Worm (Caenorhabditis elegans) whole organism, mixed stage, embryonic: ENCODE measurements around the gene F14D2.5.

Experiments
- M03D4.4 ChIP-seq: sonication (generic microtip); optimal IDR thresholded peaks from 2 replicates; lab custom pipeline; 2017; ENCODE audit warnings: mild to moderate bottlenecking, missing genetic modification characterization, missing compliant biosample characterization
- bed-3 ChIP-seq: fragments of 200-800 bp; sonication (Bioruptor generic); optimal IDR thresholded peaks from 3 replicates; lab custom pipeline; 2018; ENCODE audit warnings: mild to moderate bottlenecking, missing genetic modification characterization, moderate library complexity, missing compliant biosample characterization
- blmp-1 ChIP-seq: fragments of 150-350 bp; optimal IDR thresholded peaks from 2 replicates; lab custom pipeline; 2014; ENCODE audit warnings: missing biosample characterization, missing genetic modification characterization
- ceh-39 ChIP-seq: fragments of 150-350 bp; optimal IDR thresholded peaks from 2 replicates; lab custom pipeline; 2014; ENCODE audit warnings: missing biosample characterization, missing genetic modification characterization
- ceh-43 ChIP-seq: fragments of 200-800 bp; sonication (Bioruptor generic); optimal IDR thresholded peaks from 2 replicates; lab custom pipeline; 2018; ENCODE audit warnings: mild to moderate bottlenecking, missing genetic modification characterization, moderate library complexity, missing compliant biosample characterization
- ceh-83 ChIP-seq: fragments of 200-800 bp; sonication (Bioruptor generic); optimal IDR thresholded peaks from 2 replicates; lab custom pipeline; 2018; ENCODE audit warnings: mild to moderate bottlenecking, missing genetic modification characterization, missing compliant biosample characterization
- cnd-1 ChIP-seq: fragments of 200-800 bp; sonication (Bioruptor generic); optimal IDR thresholded peaks from 2 replicates; lab custom pipeline; 2018; ENCODE audit warnings: mild to moderate bottlenecking, missing genetic modification characterization, missing compliant biosample characterization
- drap-1 ChIP-seq: fragments of 200-800 bp; sonication (Bioruptor generic); optimal IDR thresholded peaks from 3 replicates; lab custom pipeline; 2018; ENCODE audit warnings: mild to moderate bottlenecking, missing genetic modification characterization, missing compliant biosample characterization
- elt-1 ChIP-seq: sonication (generic microtip); optimal IDR thresholded peaks from 2 replicates; lab custom pipeline; 2017; ENCODE audit warnings: missing genetic modification characterization, mild to moderate bottlenecking, missing compliant biosample characterization, antibody characterized with exemption, moderate library complexity, borderline replicate concordance; ENCODE audit not compliant: insufficient read depth
- elt-3 ChIP-seq: fragments of 150-350 bp; optimal IDR thresholded peaks from 2 replicates; lab custom pipeline; 2014; ENCODE audit warnings: missing biosample characterization, missing genetic modification characterization
- flh-1 ChIP-seq: fragments of 200-800 bp; sonication (Bioruptor generic); optimal IDR thresholded peaks from 2 replicates; lab custom pipeline; 2018; ENCODE audit warnings: mild to moderate bottlenecking, missing genetic modification characterization, moderate library complexity, missing compliant biosample characterization
- ham-2 ChIP-seq: fragments of 200-800 bp; sonication (Bioruptor generic); optimal IDR thresholded peaks from 2 replicates; lab custom pipeline; 2018; ENCODE audit warnings: mild to moderate bottlenecking, missing genetic modification characterization, missing compliant biosample characterization
- hlh-1 ChIP-seq: fragments of 150-350 bp; optimal IDR thresholded peaks from 2 replicates; lab custom pipeline; 2014; ENCODE audit warnings: missing biosample characterization, missing genetic modification reagents, missing genetic modification characterization
- lin-13 ChIP-seq: fragments of 150-350 bp; optimal IDR thresholded peaks from 2 replicates; lab custom pipeline; 2014; ENCODE audit warnings: missing biosample characterization, missing genetic modification characterization
- lin-32 ChIP-seq: fragments of 200-800 bp; sonication (Bioruptor generic); optimal IDR thresholded peaks from 2 replicates; lab custom pipeline; 2018; ENCODE audit warnings: mild to moderate bottlenecking, missing genetic modification characterization, missing compliant biosample characterization
- lsy-2 ChIP-seq: fragments of 150-350 bp; optimal IDR thresholded peaks from 2 replicates; lab custom pipeline; 2014; ENCODE audit warnings: missing biosample characterization, missing genetic modification characterization
- mab-5 ChIP-seq: fragments of 150-350 bp; optimal IDR thresholded peaks from 2 replicates; lab custom pipeline; 2014; ENCODE audit warnings: missing biosample characterization, missing genetic modification characterization
- mep-1 ChIP-seq: fragments of 150-350 bp; optimal IDR thresholded peaks from 2 replicates; lab custom pipeline; 2017; ENCODE audit warnings: missing biosample characterization, missing genetic modification reagents, missing genetic modification characterization, inconsistent platforms
- mls-2 ChIP-seq: sonication (generic microtip); optimal IDR thresholded peaks from 2 replicates; lab custom pipeline; 2016; ENCODE audit warnings: mild to moderate bottlenecking, missing genetic modification characterization, moderate library complexity, missing compliant biosample characterization
- nhr-12 ChIP-seq: fragments of 150-350 bp; optimal IDR thresholded peaks from 2 replicates; lab custom pipeline; 2014; ENCODE audit warnings: missing biosample characterization, missing genetic modification characterization
- nhr-2 ChIP-seq: fragments of 150-350 bp; optimal IDR thresholded peaks from 2 replicates; lab custom pipeline; 2014; ENCODE audit warnings: missing biosample characterization, missing genetic modification characterization
- nhr-237 ChIP-seq: fragments of 150-350 bp; optimal IDR thresholded peaks from 2 replicates; lab custom pipeline; 2014; ENCODE audit warnings: missing biosample characterization, missing genetic modification characterization
- nhr-28 ChIP-seq: fragments of 150-350 bp; optimal IDR thresholded peaks from 2 replicates; lab custom pipeline; 2014; ENCODE audit warnings: missing biosample characterization, missing genetic modification characterization
- nhr-76 ChIP-seq: sonication (generic microtip); optimal IDR thresholded peaks from 2 replicates; lab custom pipeline; 2017; ENCODE audit warnings: missing biosample characterization, missing genetic modification characterization
- pha-4 ChIP-seq: fragments of 150-350 bp; optimal IDR thresholded peaks from 2 replicates; lab custom pipeline; 2018; ENCODE audit warnings: missing biosample characterization, missing genetic modification reagents, missing genetic modification characterization
- sem-2 ChIP-seq: fragments of 200-800 bp; sonication (Bioruptor generic); optimal IDR thresholded peaks from 2 replicates; lab custom pipeline; 2018; ENCODE audit warnings: mild to moderate bottlenecking, missing genetic modification characterization, missing compliant biosample characterization
- tbx-8 ChIP-seq: fragments of 200-800 bp; sonication (Bioruptor generic); optimal IDR thresholded peaks from 2 replicates; lab custom pipeline; 2018; ENCODE audit warnings: mild to moderate bottlenecking, missing genetic modification characterization, moderate library complexity, missing compliant biosample characterization
- unc-120 ChIP-seq: sonication (generic microtip); optimal IDR thresholded peaks from 2 replicates; lab custom pipeline; 2017; ENCODE audit warnings: missing genetic modification characterization, missing compliant biosample characterization; ENCODE audit not compliant: poor library complexity, severe bottlenecking
- unc-39 ChIP-seq: fragments of 150-350 bp; optimal IDR thresholded peaks from 2 replicates; lab custom pipeline; 2014; ENCODE audit warnings: missing biosample characterization, missing genetic modification characterization
- unc-62 ChIP-seq: fragments of 150-350 bp; optimal IDR thresholded peaks from 2 replicates; lab custom pipeline; 2014; ENCODE audit warnings: missing biosample characterization, missing genetic modification reagents, missing genetic modification characterization
- zip-8 ChIP-seq: fragments of 150-350 bp; optimal IDR thresholded peaks from 2 replicates; lab custom pipeline; 2014; ENCODE audit warnings: missing biosample characterization, missing genetic modification characterization
- ztf-11 ChIP-seq: fragments of 150-350 bp; optimal IDR thresholded peaks from 2 replicates; lab custom pipeline; 2014; ENCODE audit warnings: missing biosample characterization, missing genetic modification characterization

F14D2.5 gene

ce11 chrII:3343714-3344113 lies 3.4 kb downstream of the F14D2.5 start, which contains the start of gene F14D2.15:
F14D2.15 (minus strand) TSS chrII:3343814.
- no peak for TF ChIP-seq nhr-2 (tag; lab: Kevin White, UChicago)
- TF ChIP-seq nhr-12, result no peak
- TF ChIP-seq M03D4.4 (tag; lab: Kevin White, UChicago), result no peak
- TF ChIP-seq lin-32 (GFP tag; lab: Kevin White, UChicago), result no peak
- TF ChIP-seq unc-39 (tag; lab: Kevin White, UChicago), result no peak
- TF ChIP-seq drap-1, result no peak
- TF ChIP-seq unc-120 (tag; lab: Kevin White, UChicago), result no peak
- TF ChIP-seq mab-5, result no peak
- TF ChIP-seq zip-8 (tag; lab: Kevin White, UChicago), result no peak
- TF ChIP-seq ceh-43 (GFP tag; lab: Kevin White, UChicago), result no peak
- TF ChIP-seq ceh-39 (tag; lab: Kevin White, UChicago), result no peak
- TF ChIP-seq bed-3 (GFP tag; lab: Kevin White, UChicago), result no peak
- no peak for TF ChIP-seq hlh-1 (tag; lab: Kevin White, UChicago)
- no peak for TF ChIP-seq ceh-83 (GFP tag; lab: Kevin White, UChicago)
- no peak for TF ChIP-seq blmp-1 (tag; lab: Kevin White, UChicago)

ce11 chrII:3344917-3345316 lies 4.6 kb downstream of the F14D2.5 start, which contains the start of gene bath-28:
bath-28 (minus strand) TSS chrII:3344967.
- TF ChIP-seq ceh-43 (GFP tag; lab: Kevin White, UChicago) (no peak), mep-1 (tag; lab: Kevin White, UChicago) (no peak), hlh-1 (tag; lab: Kevin White, UChicago) (no peak), tbx-8 (GFP tag; lab: Kevin White, UChicago) (no peak), lin-32 (GFP tag; lab: Kevin White, UChicago) (no peak), lsy-2 (tag; lab: Kevin White, UChicago) (no peak), elt-3 (no peak), ztf-11 (tag; lab: Kevin White, UChicago) (no peak), blmp-1 (tag; lab: Kevin White, UChicago) (no peak), flh-1 (GFP tag; lab: Kevin White, UChicago) (no peak), unc-62 (GFP tag; lab: Kevin White, UChicago) (no peak), unc-120 (tag; lab: Kevin White, UChicago) (no peak), nhr-237 (tag; lab: Kevin White, UChicago) (no peak), nhr-76 (tag; lab: Kevin White, UChicago) (no peak), nhr-28 (tag; lab: Kevin White, UChicago) (no peak), lin-13 (tag; lab: Kevin White, UChicago) (no peak), nhr-12 (no peak)

DNA sequence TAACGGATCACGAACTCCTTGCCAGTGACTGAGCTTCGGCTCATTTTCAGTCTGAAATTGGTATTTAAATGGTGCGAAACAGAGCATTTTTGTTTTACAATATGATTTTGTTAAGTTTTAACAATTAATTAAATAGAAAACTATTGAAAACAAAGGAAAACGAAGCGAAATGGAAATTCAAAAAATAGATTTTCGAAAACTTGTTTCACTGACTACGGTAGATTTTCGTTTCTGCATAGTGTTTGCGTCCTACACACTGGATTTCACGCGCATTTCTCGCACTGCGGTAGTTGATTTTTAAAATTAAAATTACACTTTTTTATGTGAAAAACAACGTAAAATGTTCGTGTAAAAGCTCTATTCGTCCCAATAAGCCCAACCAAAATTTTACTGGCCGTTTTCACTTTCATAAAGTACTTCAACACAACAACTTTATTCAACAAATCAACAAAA lies 6.0 kb downstream of the F14D2.5 start, which contains the start of gene bath-30:
TSS of gene bath-30 (minus strand) at position 51 of the 453 bp plus-strand sequence.
- TF ChIP-seq sem-2 (no peak), drap-1 (no peak), ham-2 (GFP tag; lab: Kevin White, UChicago) (no peak), ceh-39 (tag; lab: Kevin White, UChicago) (no peak), blmp-1 (tag; lab: Kevin White, UChicago) (no peak), nhr-237 (tag; lab: Kevin White, UChicago) (no peak), elt-3 (no peak), unc-120 (tag; lab: Kevin White, UChicago) (no peak), ztf-11 (tag; lab: Kevin White, UChicago) (no peak), nhr-12 (no peak), lin-13 (tag; lab: Kevin White, UChicago) (no peak), tbx-8 (GFP tag; lab: Kevin White, UChicago) (no peak), nhr-76 (tag; lab: Kevin White, UChicago) (no peak), unc-62 (GFP tag; lab: Kevin White, UChicago) (no peak), lsy-2 (tag; lab: Kevin White, UChicago) (no peak)

- TF ChIP-seq elt-1 (tag; lab: Kevin White, UChicago) (no peak), mls-2 (no peak), lin-32 (GFP tag; lab: Kevin White, UChicago) (no peak), unc-62 (GFP tag; lab: Kevin White, UChicago) (no peak), flh-1 (GFP tag; lab: Kevin White, UChicago) (no peak), cnd-1 (tag; lab: Kevin White, UChicago) (no peak), bed-3 (GFP tag; lab: Kevin White, UChicago) (no peak), pha-4 (tag; lab: Kevin White, UChicago) (no peak), ham-2 (GFP tag; lab: Kevin White, UChicago) (no peak), mep-1 (tag; lab: Kevin White, UChicago) (no peak), ztf-11 (tag; lab: Kevin White, UChicago) (no peak), ceh-39 (tag; lab: Kevin White, UChicago) (no peak), nhr-28 (tag; lab: Kevin White, UChicago) (no peak), hlh-1 (tag; lab: Kevin White, UChicago) (no peak), ceh-43 (GFP tag; lab: Kevin White, UChicago) (no peak)
Measured at ce11 chrII:3347940-3348610, 7.7 kb downstream of the F14D2.5 start, which contains the start of the genes F14D2.14 and bath-29. F14D2.14 (minus strand) TSS chrII:3347990. bath-29 (plus strand) TSS chrII:3348560.
